Worm (Caenorhabditis elegans): ENCODE measurements around the gene pipp-4P.
"Not testable (repeated sequence)": the region's sequence is repeated elsewhere in the genome, so short reads cannot be mapped to it uniquely, and the experiment has no call there.

Gene pipp-4P

DNA sequence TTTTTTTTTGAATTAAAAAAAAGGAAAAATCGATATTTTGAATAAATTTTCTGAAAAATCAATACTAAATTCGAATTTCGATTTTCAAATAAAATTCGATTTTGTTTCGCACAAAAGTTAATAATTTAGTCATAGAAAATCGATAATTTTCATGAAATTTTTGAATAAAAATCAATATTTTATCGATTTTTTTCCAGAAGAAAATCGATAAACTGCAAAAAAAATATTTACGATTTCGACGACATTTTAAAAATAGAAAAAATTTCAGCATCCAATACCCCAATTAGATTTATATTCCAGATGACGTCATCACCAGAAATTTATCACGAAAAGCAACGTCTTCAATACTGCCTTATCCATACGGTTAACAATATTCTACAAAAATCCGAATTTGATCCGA lies 17.3 kb downstream of the pipp-4P start, which contains the start of gene josd-1:
Gene josd-1 (plus strand): TSS at position 301 of the 400 bp plus-strand sequence.
- no peak for TF ChIP-seq egl-18 (GFP tag; IDR thresholded peaks at IDR 0.05)
- TF ChIP-seq ceh-91 (GFP tag; IDR thresholded peaks at IDR 0.05): no peak
- no peak for TF ChIP-seq B0261.1 (tag; optimal IDR thresholded peaks at IDR 0.05)

DNA sequence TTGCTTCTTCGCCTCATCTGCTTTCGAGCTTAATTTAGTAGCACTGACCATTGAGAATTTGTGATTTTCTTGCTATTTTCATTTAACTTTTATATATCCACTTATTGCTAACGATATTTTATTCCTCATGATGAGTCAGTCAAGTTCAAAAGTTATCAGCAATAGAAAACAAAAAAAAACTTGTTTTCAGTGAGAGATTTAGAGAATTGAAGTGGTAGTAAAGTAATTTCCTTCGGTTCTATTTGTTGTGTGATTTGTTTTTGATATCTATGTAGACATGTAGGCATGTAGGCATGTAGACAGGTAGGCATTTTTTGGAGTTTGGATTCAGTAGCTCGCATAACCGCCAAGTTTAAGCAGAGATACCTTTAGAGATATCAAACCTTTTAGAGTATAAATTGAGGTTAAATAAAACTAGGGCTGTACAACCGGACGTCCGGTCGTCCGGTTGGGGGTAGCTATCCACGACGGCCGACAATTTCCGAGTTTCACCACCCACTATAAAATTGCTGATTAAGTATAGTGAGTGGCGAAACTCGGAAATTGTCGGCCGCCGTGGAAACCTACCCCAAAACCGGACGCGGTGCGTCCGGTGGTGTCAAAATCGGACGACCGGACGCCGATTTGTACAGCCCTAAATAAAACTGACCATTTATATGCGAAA lies 21.9 kb downstream of the pipp-4P start, which contains the start of gene Y71H2AR.2:
Gene Y71H2AR.2 (minus strand): TSS at position 51 of the 664 bp plus-strand sequence.
- TF ChIP-seq snpc-4 (GFP tag; optimal IDR thresholded peaks at IDR 0.05): no peak
- TF ChIP-seq snpc-4 (tag; optimal IDR thresholded peaks at IDR 0.05): peak in 2 of 4 experiments; percentile 60 to 81
- no peak for TF ChIP-seq rec-8 (tag; optimal IDR thresholded peaks at IDR 0.05)

DNA sequence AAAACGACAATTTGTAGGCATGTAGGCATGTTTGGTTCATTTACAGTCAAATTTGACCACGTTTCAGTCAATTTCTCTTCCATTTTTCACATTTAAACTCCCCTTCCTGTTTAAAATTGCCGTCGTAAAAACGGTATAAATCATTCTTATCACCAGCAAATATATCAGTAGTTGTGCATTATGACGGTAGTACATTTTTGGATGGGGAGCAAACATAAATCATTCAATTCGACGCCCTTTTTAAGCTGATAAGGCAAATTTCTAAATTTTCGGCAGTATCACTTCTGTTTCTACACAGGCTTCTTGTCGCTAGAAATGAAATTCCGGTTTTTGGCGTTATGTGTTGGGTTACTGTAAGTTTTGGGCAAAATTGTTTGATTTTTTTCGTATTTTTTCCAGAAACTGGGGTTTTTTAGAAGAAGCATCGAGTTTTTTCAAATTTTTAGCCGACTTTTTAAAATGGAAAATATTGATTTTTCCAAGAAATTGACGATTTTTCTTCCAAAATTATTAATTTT lies 22.8 kb downstream of the pipp-4P start, which contains the start of gene H34I24.2:
Gene H34I24.2 (plus strand): TSS at position 189 of the 518 bp plus-strand sequence.
- TF ChIP-seq K12H6.12 (tag; optimal IDR thresholded peaks at IDR 0.05): no peak
- TF ChIP-seq snpc-3.4 (tag; optimal IDR thresholded peaks at IDR 0.05): no peak
- TF ChIP-seq nhr-80 (tag; optimal IDR thresholded peaks at IDR 0.05): peak; percentile 55
- TF ChIP-seq ets-4 (GFP tag; optimal IDR thresholded peaks at IDR 0.05): peak; percentile 1

DNA sequence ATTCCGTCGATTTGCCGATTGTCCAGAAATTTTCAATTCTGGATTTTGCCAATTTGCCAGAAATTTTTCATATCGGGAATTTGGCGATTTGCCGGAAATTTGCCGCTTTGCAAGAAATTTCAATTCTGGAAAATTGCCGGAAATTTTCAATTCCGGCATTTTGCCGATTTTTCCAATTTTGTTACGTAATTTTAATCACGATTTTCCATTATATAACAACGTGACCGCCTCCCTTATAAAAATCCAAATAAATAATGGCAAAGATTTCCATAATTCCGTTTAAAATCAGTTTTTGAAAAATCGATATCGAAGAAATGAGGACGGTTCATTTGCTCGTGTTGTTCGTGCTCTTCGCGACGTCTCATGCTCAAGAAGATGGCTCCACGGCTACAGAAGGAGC lies 27.7 kb downstream of the pipp-4P start, which contains the start of gene H34I24.1:
Gene H34I24.1 (plus strand): TSS at position 301 of the 400 bp plus-strand sequence.
- not testable (repeated sequence) for TF ChIP-seq rpc-1 (optimal IDR thresholded peaks at IDR 0.05); rpc-1 (tag; optimal IDR thresholded peaks at IDR 0.05); egl-44 (GFP tag; IDR thresholded peaks at IDR 0.05); F22D6.2 (tag; optimal IDR thresholded peaks at IDR 0.05)

DNA sequence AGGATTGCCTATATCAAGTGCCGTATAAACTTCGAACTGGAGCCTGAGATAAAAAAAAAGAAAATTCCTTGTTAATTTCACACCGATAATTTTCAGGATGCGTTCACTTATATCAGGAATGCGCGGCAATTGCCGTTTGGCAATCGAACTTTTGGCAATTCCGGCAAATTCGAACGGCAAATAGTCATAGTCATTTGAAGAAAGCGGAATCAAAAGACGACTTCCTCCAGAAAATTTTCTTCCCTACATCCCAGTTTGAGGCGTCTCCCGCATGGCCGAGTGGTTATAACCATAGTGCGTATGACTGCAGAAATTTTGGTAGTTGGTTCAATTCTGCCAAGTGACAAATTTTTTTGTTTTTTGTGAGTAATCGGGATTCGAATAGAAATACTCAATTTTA lies 36.8 kb downstream of the pipp-4P start, which contains the start of gene F56F11.4:
Gene F56F11.4 (plus strand): TSS at position 301 of the 400 bp plus-strand sequence.
- TF ChIP-seq ceh-27 (GFP tag; optimal IDR thresholded peaks at IDR 0.05): no peak
- no peak for TF ChIP-seq him-1 (tag; optimal IDR thresholded peaks at IDR 0.05)
- no peak for TF ChIP-seq hlh-26 (GFP tag; conservative IDR thresholded peaks at IDR 0.05)
- no peak for TF ChIP-seq somi-1 (GFP tag; optimal IDR thresholded peaks at IDR 0.05)
- TF ChIP-seq rpc-1 (optimal IDR thresholded peaks at IDR 0.05): no peak
- peak; percentile 14 for TF ChIP-seq rpc-1 (tag; optimal IDR thresholded peaks at IDR 0.05)
- TF ChIP-seq tbx-9 (tag; optimal IDR thresholded peaks at IDR 0.05; ENCODE audit: borderline replicate concordance): no peak

DNA sequence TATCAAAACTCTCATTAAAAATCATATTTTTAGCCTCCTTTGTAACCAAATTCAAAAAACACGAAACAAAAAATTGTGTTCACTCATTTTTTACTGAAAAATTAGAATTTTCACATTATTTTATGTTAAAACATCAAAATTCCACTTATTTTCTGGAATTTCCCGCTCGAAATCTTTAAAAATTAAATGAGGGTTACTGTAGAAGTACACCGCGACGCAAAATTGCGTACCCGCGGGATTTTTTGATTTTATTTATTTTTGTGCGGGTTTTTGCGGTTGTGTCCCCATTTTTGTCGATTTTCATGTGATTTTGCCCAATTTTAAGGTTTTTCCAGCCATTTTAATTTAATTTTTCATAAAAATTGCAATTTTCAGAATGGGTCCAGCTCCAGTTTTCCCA lies 39.3 kb downstream of the pipp-4P start:
- TF ChIP-seq nhr-27 (tag; optimal IDR thresholded peaks at IDR 0.05) (no peak), snpc-1.3 (tag; optimal IDR thresholded peaks at IDR 0.05; ENCODE audit: insufficient read depth) (peak; percentile 16), F52B5.7 (tag; optimal IDR thresholded peaks at IDR 0.05) (no peak), Y53G8AR.9 (GFP tag; conservative IDR thresholded peaks at IDR 0.05) (0 out of 2 replicates have a peak, but pooled peaks have one; percentile 21), ztf-22 (GFP tag; optimal IDR thresholded peaks at IDR 0.05) (no peak), mcd-1 (GFP tag; IDR thresholded peaks at IDR 0.05) (peak; percentile 37; the same call in 1 of the 2 replicates), Y79H2A.3 (GFP tag; conservative IDR thresholded peaks at IDR 0.05) (no peak), snpc-1.1 (tag; optimal IDR thresholded peaks at IDR 0.05; ENCODE audit: insufficient read depth) (no peak), cebp-1 (GFP tag; IDR thresholded peaks at IDR 0.05) (no peak), cebp-1 (tag; optimal IDR thresholded peaks at IDR 0.05) (no peak), K11D2.4 (GFP tag; IDR thresholded peaks at IDR 0.05) (no peak), T26A5.8 (tag; optimal IDR thresholded peaks at IDR 0.05) (no peak), ceh-40 (GFP tag; IDR thresholded peaks at IDR 0.05) (no peak), ceh-79 (tag; optimal IDR thresholded peaks at IDR 0.05) (no peak), ccch-3 (GFP tag; optimal IDR thresholded peaks at IDR 0.05) (no peak), lag-1 (GFP tag; IDR thresholded peaks at IDR 0.05) (no peak), bed-1 (GFP tag; IDR thresholded peaks at IDR 0.05) (no peak), zim-3 (tag; optimal IDR thresholded peaks at IDR 0.05) (no peak), athp-1 (tag; optimal IDR thresholded peaks at IDR 0.05) (no peak), snpc-3.4 (tag; optimal IDR thresholded peaks at IDR 0.05) (peak; percentile 36)

All from whole organism, young adult.